Fruit fly (Drosophila melanogaster): ENCODE data around the gene CG5909.

DNA sequence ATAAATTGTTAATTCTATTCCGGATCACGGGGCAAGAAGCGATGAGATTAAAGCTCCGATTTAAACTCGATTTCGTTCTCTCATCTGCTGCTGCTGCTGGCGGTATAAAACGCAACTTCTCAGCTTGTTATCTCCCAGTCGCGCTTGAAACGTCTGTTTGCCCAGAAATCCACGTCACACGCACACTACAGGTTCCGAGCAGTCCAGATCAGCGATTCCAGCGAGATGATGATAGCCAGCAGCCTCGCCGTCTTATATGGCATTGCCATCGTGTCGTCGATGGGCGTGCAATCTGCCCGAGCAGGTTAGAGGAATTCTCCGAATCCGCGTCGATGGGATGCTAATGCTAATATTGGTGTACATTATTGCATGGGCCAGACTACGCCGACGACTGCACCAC is 3.1 kb upstream of the CG5909 start, which contains the start of gene grass:
- TF ChIP-seq Abd-B (GFP tag; optimal IDR thresholded peaks at IDR 0.05) (no peak), Rel (GFP tag; optimal IDR thresholded peaks at IDR 0.05) (no peak), Rel (tag; optimal IDR thresholded peaks at IDR 0.05) (no peak), br (GFP tag; optimal IDR thresholded peaks at IDR 0.05) (no peak), rgr (GFP tag; optimal IDR thresholded peaks at IDR 0.05) (no peak), foxo (GFP tag; optimal IDR thresholded peaks at IDR 0.05) (no peak)

Data from whole organism, wandering third instar larva.